Worm (Caenorhabditis elegans) whole organism, L4/young adult: Measurements from ENCODE around the gene Y45G12B.2.

ENCODE experiments used
- W03F9.2 ChIP-seq: fragments of 150-350 bp; optimal IDR thresholded peaks from 2 replicates; lab custom pipeline; 2014; ENCODE audit warnings: missing biosample characterization, missing genetic modification characterization
- him-1 ChIP-seq: sonication (generic microtip); optimal IDR thresholded peaks from 2 replicates; lab custom pipeline; 2016; ENCODE audit warnings: missing genotype, missing genetic modification reagents, missing genetic modification characterization, missing compliant biosample characterization

ce11 chrV:2734360-2734759 lies 39.8 kb downstream of the Y45G12B.2 start, which contains the start of gene srg-57:
- TF ChIP-seq him-1 (no peak), W03F9.2 (tag; lab: Kevin White, UChicago) (no peak)
